Worm (Caenorhabditis elegans): Measurements from ENCODE around the gene nas-11.

Gene nas-11

ce11 chrX:6728820-6729396, 15.5 kb downstream of the nas-11 start:
- no peak for TF ChIP-seq C17E4.6 (GFP tag; IDR thresholded peaks at IDR 0.05)
- no peak for TF ChIP-seq him-1 (tag; optimal IDR thresholded peaks at IDR 0.05)
- peak; percentile 38 for TF ChIP-seq nhr-80 (tag; optimal IDR thresholded peaks at IDR 0.05)
- no peak for TF ChIP-seq rec-8 (tag; optimal IDR thresholded peaks at IDR 0.05)
- TF ChIP-seq tlf-1 (GFP tag; optimal IDR thresholded peaks at IDR 0.05): no peak
- TF ChIP-seq rcor-1 (GFP tag; IDR thresholded peaks at IDR 0.05): no peak
- no peak for TF ChIP-seq ztf-25 (GFP tag; IDR thresholded peaks at IDR 0.05)

DNA sequence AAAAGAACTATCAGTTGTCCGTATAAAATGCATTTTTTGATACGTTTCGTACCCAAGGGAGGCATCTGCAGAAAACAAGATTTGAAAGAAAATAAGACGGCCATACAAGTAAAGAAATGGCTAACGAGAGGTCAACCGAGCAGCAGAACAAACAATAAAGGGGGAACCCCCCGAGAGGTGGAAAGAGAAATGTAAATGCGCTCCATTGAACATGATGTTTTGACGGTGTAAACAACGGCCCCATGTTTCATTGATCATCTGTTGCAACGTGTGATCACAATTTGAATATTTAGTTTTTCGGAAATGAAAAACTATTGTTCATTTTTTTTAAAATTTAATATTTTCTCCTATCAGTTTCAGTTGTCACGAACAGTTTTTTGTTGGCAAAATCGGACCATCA, 16.2 kb downstream of the nas-11 start, which contains the start of gene K11G12.6:
TSS of gene K11G12.6 (minus strand) at position 65 of the 400 bp plus-strand sequence.
- TF ChIP-seq atf-7 (tag; optimal IDR thresholded peaks at IDR 0.05): no peak
- no peak for TF ChIP-seq ama-1 (optimal IDR thresholded peaks at IDR 0.05)
- no peak for TF ChIP-seq ama-1 (GFP tag; optimal IDR thresholded peaks at IDR 0.05)
- no peak for TF ChIP-seq sea-2 (GFP tag; IDR thresholded peaks at IDR 0.05)
- TF ChIP-seq aptf-3 (GFP tag; IDR thresholded peaks at IDR 0.05): no peak
- peak; percentile 60 for TF ChIP-seq mcd-1 (GFP tag; IDR thresholded peaks at IDR 0.05)
- TF ChIP-seq ztf-26 (tag; optimal IDR thresholded peaks at IDR 0.05): no peak
- no peak for TF ChIP-seq die-1 (tag; optimal IDR thresholded peaks at IDR 0.05)

DNA sequence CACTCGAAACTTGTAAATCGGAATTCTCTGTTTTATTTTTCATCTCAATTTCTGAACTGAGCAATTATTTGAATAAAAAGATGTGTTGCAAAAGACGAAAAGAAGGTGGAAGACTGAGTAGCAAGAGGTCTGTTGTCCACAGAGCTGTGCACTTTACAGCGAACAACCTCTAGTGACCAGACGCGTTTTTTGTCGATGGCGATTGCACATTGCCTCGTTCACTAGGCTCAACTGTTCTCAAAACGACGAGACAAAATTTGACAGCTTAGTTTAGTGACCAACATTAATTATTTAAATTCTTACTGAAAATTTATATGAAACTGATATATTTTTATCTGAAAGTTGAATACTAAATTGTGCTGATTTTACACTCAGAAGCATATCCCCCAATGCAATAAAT, 19.8 kb downstream of the nas-11 start, which contains the start of gene R03E9.2:
TSS of gene R03E9.2 (minus strand) at position 101 of the 400 bp plus-strand sequence.
- TF ChIP-seq tlf-1 (GFP tag; optimal IDR thresholded peaks at IDR 0.05) (no peak), cebp-1 (GFP tag; IDR thresholded peaks at IDR 0.05) (no peak), cebp-1 (tag; optimal IDR thresholded peaks at IDR 0.05) (no peak), F49E8.2 (tag; optimal IDR thresholded peaks at IDR 0.05; ENCODE audit: insufficient read depth) (no peak), F22D6.2 (tag; optimal IDR thresholded peaks at IDR 0.05) (no peak)

DNA sequence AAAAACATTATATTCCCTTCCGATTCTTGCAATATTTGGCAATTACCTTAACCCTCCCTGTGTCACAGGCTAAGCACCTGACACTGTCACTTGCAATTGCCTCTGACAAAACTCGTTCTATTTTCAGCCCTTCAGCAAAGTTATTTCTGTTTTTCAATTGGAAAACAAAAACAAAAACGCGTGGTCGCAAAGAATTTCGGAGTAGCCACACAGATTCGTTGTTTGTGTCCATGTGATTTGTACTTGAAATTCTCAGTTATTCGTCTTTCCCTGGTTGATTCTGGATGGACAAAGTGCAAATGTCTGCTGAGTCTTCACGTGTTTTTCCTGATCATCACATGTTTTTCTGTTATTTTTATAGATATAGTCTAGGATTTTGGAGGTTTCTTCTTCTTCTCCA, 22.1 kb downstream of the nas-11 start:
- TF ChIP-seq C06A6.2 (GFP tag; conservative IDR thresholded peaks at IDR 0.05): 0 out of 2 replicates have a peak, but pooled peaks have one; percentile 51
- TF ChIP-seq somi-1 (GFP tag; optimal IDR thresholded peaks at IDR 0.05): peak; percentile 62
- TF ChIP-seq gei-17 (GFP tag; optimal IDR thresholded peaks at IDR 0.05): peak; percentile 23
- peak; percentile 13 for TF ChIP-seq lin-40 (tag; optimal IDR thresholded peaks at IDR 0.05)
- no peak for TF ChIP-seq tbp1 (GFP tag; optimal IDR thresholded peaks at IDR 0.05)
- TF ChIP-seq K11D2.4 (GFP tag; IDR thresholded peaks at IDR 0.05): 0 out of 2 replicates have a peak, but pooled peaks have one; percentile 38
- no peak for TF ChIP-seq hlh-26 (GFP tag; conservative IDR thresholded peaks at IDR 0.05)
- no peak for TF ChIP-seq mel-28 (tag; optimal IDR thresholded peaks at IDR 0.05; ENCODE audit: borderline replicate concordance)
- TF ChIP-seq zfh-2 (GFP tag; conservative IDR thresholded peaks at IDR 0.05): no peak
- no peak for TF ChIP-seq egrh-3 (GFP tag; IDR thresholded peaks at IDR 0.05)
- no peak for TF ChIP-seq rpc-1 (optimal IDR thresholded peaks at IDR 0.05)
- TF ChIP-seq rpc-1 (tag; optimal IDR thresholded peaks at IDR 0.05): no peak
- TF ChIP-seq repo-1 (tag; optimal IDR thresholded peaks at IDR 0.05): no peak
- TF ChIP-seq B0019.2 (GFP tag; conservative IDR thresholded peaks at IDR 0.05): no peak
- TF ChIP-seq ceh-27 (GFP tag; optimal IDR thresholded peaks at IDR 0.05): peak; percentile 62
- TF ChIP-seq cebp-1 (GFP tag; IDR thresholded peaks at IDR 0.05): no peak
- TF ChIP-seq cebp-1 (tag; optimal IDR thresholded peaks at IDR 0.05): peak; percentile 50
- no peak for TF ChIP-seq lin-54 (GFP tag; optimal IDR thresholded peaks at IDR 0.05)
